Worm (Caenorhabditis elegans) whole organism, L1 larva: Measurements from ENCODE around the gene C44C10.15.

ENCODE experiments used
- alr-1 ChIP-seq: fragments of 200-800 bp; sonication (Bioruptor generic); optimal IDR thresholded peaks from 2 replicates; lab custom pipeline; 2018; ENCODE audit warnings: borderline replicate concordance, mild to moderate bottlenecking, missing genetic modification characterization, missing compliant biosample characterization
- dpl-1 ChIP-seq, 3 experiments: fragments of 150-350 bp in 2 of 3; sonication (generic microtip) in 1 of 3; optimal IDR thresholded peaks; 2 replicates each; lab custom pipeline; 2014 to 2017; ENCODE audit warnings: missing biosample characterization in 3 of 3, missing genetic modification characterization in 3 of 3, missing genetic modification reagents in 3 of 3
- fkh-4 ChIP-seq: sonication (generic microtip); optimal IDR thresholded peaks from 2 replicates; lab custom pipeline; 2016; ENCODE audit warnings: missing compliant biosample characterization, missing genetic modification characterization, borderline replicate concordance
- isw-1 ChIP-seq: fragments of 200-800 bp; sonication (Bioruptor generic); IDR thresholded peaks from 2 replicates; pipeline ENCODE4 v1.3.6; 2022; ENCODE audit warnings: missing genetic modification characterization, missing compliant biosample characterization
- lin-39 ChIP-seq: fragments of 150-350 bp; optimal IDR thresholded peaks from 2 replicates; lab custom pipeline; 2014; ENCODE audit warnings: missing biosample characterization, missing genetic modification reagents, missing genetic modification characterization
- nhr-71 ChIP-seq: sonication (generic microtip); optimal IDR thresholded peaks from 2 replicates; lab custom pipeline; 2016; ENCODE audit warnings: mild to moderate bottlenecking, missing genetic modification characterization, moderate library complexity, missing compliant biosample characterization
- nhr-85 ChIP-seq: sonication (generic microtip); peaks from one replicate; lab custom pipeline; 2016; ENCODE audit warnings: missing genetic modification characterization, inconsistent platforms, missing compliant biosample characterization
- snu-23 ChIP-seq: sonication (generic microtip); optimal IDR thresholded peaks from 2 replicates; lab custom pipeline; 2016; ENCODE audit warnings: missing genetic modification characterization, missing compliant biosample characterization
- swsn-7 ChIP-seq: sonication (generic microtip); optimal IDR thresholded peaks from 2 replicates; lab custom pipeline; 2016; ENCODE audit warnings: missing genetic modification characterization, missing compliant biosample characterization
- tlp-1 ChIP-seq: fragments of 150-350 bp; optimal IDR thresholded peaks from 2 replicates; lab custom pipeline; 2014; ENCODE audit warnings: missing biosample characterization, missing genetic modification characterization
- unc-62 ChIP-seq: fragments of 150-350 bp; optimal IDR thresholded peaks from 2 replicates; lab custom pipeline; 2014; ENCODE audit warnings: missing biosample characterization, missing genetic modification reagents, missing genetic modification characterization

C44C10.15 gene

ce11 chrX:11656519-11657006 lies 43.6 kb downstream of the C44C10.15 start, which contains the start of gene T04F8.2 (continued):
- TF ChIP-seq snu-23 (GFP tag; lab: Kevin White, UChicago) = peak; percentile 76
- peak; percentile 17; the same call in 1 of the 2 replicates for TF ChIP-seq isw-1
- peak; percentile 72 for TF ChIP-seq nhr-71
- peak; percentile 6 to 40 (median 11) for TF ChIP-seq dpl-1 (GFP tag; optimal IDR thresholded peaks at IDR 0.05; lab: Kevin White, UChicago)
- TF ChIP-seq swsn-7 = peak; percentile 65
- TF ChIP-seq, all 84 proteins: peak for 34

ce11 chrX:11650751-11651150 lies 49.4 kb downstream of the C44C10.15 start, which contains the start of gene cutl-11:
cutl-11 (minus strand) TSS chrX:11650851.
- TF ChIP-seq nhr-85 (tag; lab: Kevin White, UChicago) (no peak), lin-39 (tag; lab: Kevin White, UChicago) (no peak), fkh-4 (tag; lab: Kevin White, UChicago) (no peak), tlp-1 (no peak), isw-1 (no peak), nhr-71 (no peak), unc-62 (no peak), alr-1 (tag; lab: Kevin White, UChicago) (no peak)
